Worm (Caenorhabditis elegans) whole organism, L4 larva: ENCODE results near the gene txt-13.

Experiments
- D1046.2 ChIP-seq: fragments of 200-800 bp; sonication (Bioruptor generic); IDR thresholded peaks from 2 replicates; pipeline ENCODE4 v1.3.6; 2022; ENCODE audit warnings: missing genetic modification characterization, missing compliant biosample characterization
- F49E8.2 ChIP-seq: sonication (generic microtip); optimal IDR thresholded peaks from 2 replicates; lab custom pipeline; 2016; ENCODE audit warnings: missing compliant biosample characterization, mild to moderate bottlenecking, missing genetic modification characterization, borderline replicate concordance
- ces-1 ChIP-seq: fragments of 150-350 bp; sonication (generic microtip); optimal IDR thresholded peaks from 4 replicates; lab custom pipeline; 2014; ENCODE audit warnings: missing biosample characterization, missing genetic modification reagents, missing genetic modification characterization
- cey-2 ChIP-seq: sonication (generic microtip); optimal IDR thresholded peaks from 3 replicates; lab custom pipeline; 2017; ENCODE audit warnings: missing genetic modification characterization, mild to moderate bottlenecking, missing compliant biosample characterization, antibody characterized with exemption, borderline replicate concordance; ENCODE audit not compliant: insufficient read depth
- daf-19 ChIP-seq: fragments of 200-800 bp; sonication (Bioruptor generic); conservative IDR thresholded peaks from 2 replicates; pipeline ENCODE4 v1.3.6; 2022; ENCODE audit warnings: missing genetic modification characterization, missing compliant biosample characterization
- dmd-6 ChIP-seq: fragments of 200-800 bp; sonication (Bioruptor generic); IDR thresholded peaks from 2 replicates; pipeline ENCODE4 v1.3.6; 2022; ENCODE audit warnings: missing genetic modification reagents, missing genetic modification characterization, missing compliant biosample characterization
- lin-13 ChIP-seq: fragments of 150-350 bp; optimal IDR thresholded peaks from 2 replicates; lab custom pipeline; 2014; ENCODE audit warnings: missing biosample characterization, missing genetic modification reagents, missing genetic modification characterization
- nhr-6 ChIP-seq: fragments of 150-350 bp; optimal IDR thresholded peaks from 2 replicates; lab custom pipeline; 2014; ENCODE audit warnings: missing biosample characterization, missing genetic modification characterization

- TF ChIP-seq F49E8.2 (tag; lab: Kevin White, UChicago) (no peak), D1046.2 (GFP tag; lab: Robert Waterston, UW) (no peak), cey-2 (no peak), dmd-6 (GFP tag; lab: Robert Waterston, UW) (no peak), lin-13 (GFP tag; lab: Kevin White, UChicago) (no peak), daf-19 (GFP tag; lab: Robert Waterston, UW) (no peak), ces-1 (GFP tag; lab: Kevin White, UChicago) (no peak), nhr-6 (tag; lab: Kevin White, UChicago) (no peak)
These were observed 28.6 kb downstream of the txt-13 start, which contains the start of gene C14A4.9 for ce11 chrII:10598970-10599369.
